Worm (Caenorhabditis elegans): ENCODE measurements around the gene lbp-2.

lbp-2 gene

DNA sequence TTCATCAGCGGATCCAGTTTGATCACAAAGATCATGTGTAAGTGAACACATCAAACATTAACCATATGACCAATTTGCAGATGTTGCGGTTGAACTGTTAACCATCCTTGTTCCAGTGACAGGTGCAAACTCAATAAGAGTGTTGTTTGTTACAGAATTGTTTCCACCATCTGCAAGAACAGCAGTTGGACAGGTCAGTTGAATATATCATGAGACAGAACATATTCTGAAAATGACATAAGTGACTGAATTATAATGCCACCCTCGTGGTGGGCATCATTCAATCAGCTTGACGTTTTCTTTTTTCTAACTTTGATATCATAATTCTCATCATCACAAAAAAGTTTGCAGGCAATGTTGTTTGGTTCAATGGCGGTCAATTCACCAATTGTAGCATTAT, 40.2 kb downstream of the lbp-2 start:
- TF ChIP-seq sma-3 (GFP tag; optimal IDR thresholded peaks at IDR 0.05) (no peak), sem-4 (tag; optimal IDR thresholded peaks at IDR 0.05) (no peak), lin-11 (tag; optimal IDR thresholded peaks at IDR 0.05) (no peak), ztf-1 (GFP tag; conservative IDR thresholded peaks at IDR 0.05) (no peak), F13H6.1 (tag; optimal IDR thresholded peaks at IDR 0.05) (no peak), nhr-129 (tag; optimal IDR thresholded peaks at IDR 0.05) (no peak), ceh-82 (tag; optimal IDR thresholded peaks at IDR 0.05) (no peak), mdl-1 (tag; optimal IDR thresholded peaks at IDR 0.05) (no peak), nhr-10 (tag; optimal IDR thresholded peaks at IDR 0.05) (no peak), aly-2 (tag; optimal IDR thresholded peaks at IDR 0.05) (no peak), ztf-11 (tag; optimal IDR thresholded peaks at IDR 0.05) (no peak), nhr-25 (tag; optimal IDR thresholded peaks at IDR 0.05) (no peak)

- TF ChIP-seq ztf-4 (tag; optimal IDR thresholded peaks at IDR 0.05), result no peak
These were observed 41.4 kb downstream of the lbp-2 start, which contains the start of gene F11D5.5 for ce11 chrX:3301770-3302169. Gene F11D5.5, plus strand, starts transcription at chrX:3302070.

DNA sequence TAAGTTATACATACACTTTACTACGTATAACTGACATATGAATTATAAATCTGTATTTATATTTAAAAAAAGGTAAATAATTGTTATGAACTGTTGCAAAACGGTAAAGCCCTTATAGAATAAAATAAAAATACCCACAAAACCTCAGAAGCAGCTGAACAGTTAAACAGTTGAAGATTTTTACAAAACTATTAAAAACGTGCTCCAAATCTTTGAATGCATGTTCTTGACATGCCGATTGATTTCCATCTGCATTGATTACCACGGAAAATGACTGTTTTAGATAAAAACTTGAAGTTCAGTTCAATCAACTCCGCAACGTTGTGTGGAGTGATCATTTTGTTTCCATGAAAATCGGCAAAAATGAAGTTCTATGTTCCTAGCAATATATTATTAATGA, 43.7 kb downstream of the lbp-2 start, which contains the start of gene F11D5.7:
TSS of gene F11D5.7 (plus strand) at position 301 of the 400 bp plus-strand sequence.
- TF ChIP-seq aly-2 (tag; optimal IDR thresholded peaks at IDR 0.05) (no peak), nhr-77 (tag; optimal IDR thresholded peaks at IDR 0.05) (no peak), crh-2 (tag; optimal IDR thresholded peaks at IDR 0.05) (no peak), nhr-23 (tag; optimal IDR thresholded peaks at IDR 0.05) (no peak), elt-3 (tag; optimal IDR thresholded peaks at IDR 0.05) (no peak), nhr-6 (tag; optimal IDR thresholded peaks at IDR 0.05) (no peak), zag-1 (tag; optimal IDR thresholded peaks at IDR 0.05) (no peak), ama-1 (optimal IDR thresholded peaks at IDR 0.05) (no peak), mbf-1 (tag; optimal IDR thresholded peaks at IDR 0.05) (no peak), fos-1 (tag; optimal IDR thresholded peaks at IDR 0.05) (no peak), R02D3.7 (tag; optimal IDR thresholded peaks at IDR 0.05) (no peak), ztf-4 (tag; optimal IDR thresholded peaks at IDR 0.05) (no peak), peb-1 (tag; optimal IDR thresholded peaks at IDR 0.05) (no peak)

- peak; percentile 75 for TF ChIP-seq fos-1 (tag; optimal IDR thresholded peaks at IDR 0.05)
- TF ChIP-seq nhr-21 (tag; optimal IDR thresholded peaks at IDR 0.05), result no peak
- TF ChIP-seq nhr-77 (tag; optimal IDR thresholded peaks at IDR 0.05), result no peak
- TF ChIP-seq sma-9 (GFP tag; optimal IDR thresholded peaks at IDR 0.05), result peak; percentile 30
- TF ChIP-seq sma-9 (tag; optimal IDR thresholded peaks at IDR 0.05), result no peak
These were observed 46.3 kb downstream of the lbp-2 start for ce11 chrX:3306594-3307296.

- TF ChIP-seq nhr-6 (tag; optimal IDR thresholded peaks at IDR 0.05) (no peak), nhr-10 (tag; optimal IDR thresholded peaks at IDR 0.05) (no peak), ceh-82 (tag; optimal IDR thresholded peaks at IDR 0.05) (no peak), zag-1 (tag; optimal IDR thresholded peaks at IDR 0.05) (no peak), sma-9 (GFP tag; optimal IDR thresholded peaks at IDR 0.05) (no peak), sma-9 (tag; optimal IDR thresholded peaks at IDR 0.05) (no peak), dmd-4 (tag; optimal IDR thresholded peaks at IDR 0.05) (no peak), lin-39 (tag; optimal IDR thresholded peaks at IDR 0.05) (no peak), gmeb-1 (tag; optimal IDR thresholded peaks at IDR 0.05) (no peak), crh-2 (tag; optimal IDR thresholded peaks at IDR 0.05) (no peak), elt-1 (tag; optimal IDR thresholded peaks at IDR 0.05) (no peak), ztf-4 (tag; optimal IDR thresholded peaks at IDR 0.05) (no peak), blmp-1 (tag; optimal IDR thresholded peaks at IDR 0.05; ENCODE audit: insufficient read depth) (no peak), unc-62 (GFP tag; optimal IDR thresholded peaks at IDR 0.05) (no peak)
These were observed 50.3 kb downstream of the lbp-2 start for ce11 chrX:3310702-3311101.

Data from whole organism, L2 larva.